Worm (Caenorhabditis elegans): ENCODE measurements around the gene F08D12.15.
A peak's percentile ranks its signal among the peaks of the same experiment; 100 is the strongest.

The F08D12.15 gene

ce11 chrII:2726774-2727173, 39.7 kb upstream of the F08D12.15 start:
- no peak for TF ChIP-seq egl-18 (GFP tag; IDR thresholded peaks at IDR 0.05)

- TF ChIP-seq ceh-79 (tag; optimal IDR thresholded peaks at IDR 0.05) (no peak), F55B11.4 (tag; optimal IDR thresholded peaks at IDR 0.05; ENCODE audit: borderline replicate concordance, insufficient read depth) (no peak), ceh-58 (GFP tag; IDR thresholded peaks at IDR 0.05) (no peak), pbrm-1 (GFP tag; IDR thresholded peaks at IDR 0.05) (no peak), mcd-1 (GFP tag; IDR thresholded peaks at IDR 0.05) (no peak), attf-6 (GFP tag; IDR thresholded peaks at IDR 0.05) (no peak), C17E4.6 (GFP tag; IDR thresholded peaks at IDR 0.05) (no peak), ceh-40 (GFP tag; IDR thresholded peaks at IDR 0.05) (no peak), rcor-1 (GFP tag; IDR thresholded peaks at IDR 0.05) (no peak), sptf-2 (GFP tag; optimal IDR thresholded peaks at IDR 0.05) (no peak), F57C9.4 (tag; optimal IDR thresholded peaks at IDR 0.05) (no peak)
These were observed 35.8 kb upstream of the F08D12.15 start for ce11 chrII:2730647-2731046.

ce11 chrII:2734266-2734665, 32.2 kb upstream of the F08D12.15 start:
- TF ChIP-seq mes-4 (tag; optimal IDR thresholded peaks at IDR 0.05) (no peak), pbrm-1 (GFP tag; IDR thresholded peaks at IDR 0.05) (no peak), chd-7 (tag; optimal IDR thresholded peaks at IDR 0.05) (no peak), hmg-1.2 (GFP tag; IDR thresholded peaks at IDR 0.05) (no peak), cebp-1 (GFP tag; IDR thresholded peaks at IDR 0.05) (no peak), cebp-1 (tag; optimal IDR thresholded peaks at IDR 0.05) (no peak), hlh-26 (GFP tag; conservative IDR thresholded peaks at IDR 0.05) (no peak), egl-18 (GFP tag; IDR thresholded peaks at IDR 0.05) (no peak), nhr-179 (tag; optimal IDR thresholded peaks at IDR 0.05) (no peak), ceh-27 (GFP tag; optimal IDR thresholded peaks at IDR 0.05) (no peak), Y95B8A.8 (GFP tag; IDR thresholded peaks at IDR 0.05) (no peak), C17E4.6 (GFP tag; IDR thresholded peaks at IDR 0.05) (no peak)

- TF ChIP-seq madf-3 (GFP tag; IDR thresholded peaks at IDR 0.05): 0 out of 2 replicates have a peak, but pooled peaks have one; percentile 23
- no peak for TF ChIP-seq cebp-1 (GFP tag; IDR thresholded peaks at IDR 0.05)
- TF ChIP-seq cebp-1 (tag; optimal IDR thresholded peaks at IDR 0.05): peak; percentile 10
- no peak for TF ChIP-seq tbx-9 (tag; optimal IDR thresholded peaks at IDR 0.05; ENCODE audit: borderline replicate concordance)
- 0 out of 2 replicates have a peak, but pooled peaks have one; percentile 12 for TF ChIP-seq cebp-2 (GFP tag; IDR thresholded peaks at IDR 0.05)
- no peak for TF ChIP-seq zim-3 (tag; optimal IDR thresholded peaks at IDR 0.05)
- peak; percentile 39; the same call in 1 of the 2 replicates for TF ChIP-seq zfh-2 (GFP tag; conservative IDR thresholded peaks at IDR 0.05)
- no peak for TF ChIP-seq unc-62 (GFP tag; optimal IDR thresholded peaks at IDR 0.05)
- TF ChIP-seq hmg-1.2 (GFP tag; IDR thresholded peaks at IDR 0.05): peak; percentile 61; the same call in 1 of the 2 replicates
- TF ChIP-seq madf-6 (GFP tag; IDR thresholded peaks at IDR 0.05): no peak; the same call in 1 of the 2 replicates
- TF ChIP-seq ztf-26 (tag; optimal IDR thresholded peaks at IDR 0.05): no peak
- TF ChIP-seq hlh-12 (tag; optimal IDR thresholded peaks at IDR 0.05): no peak
- TF ChIP-seq F10E7.11 (tag; optimal IDR thresholded peaks at IDR 0.05): no peak
- TF ChIP-seq lag-1 (GFP tag; IDR thresholded peaks at IDR 0.05): no peak
- no peak for TF ChIP-seq lir-1 (GFP tag; conservative IDR thresholded peaks at IDR 0.05)
- no peak for TF ChIP-seq ztf-6 (GFP tag; IDR thresholded peaks at IDR 0.05)
- TF ChIP-seq F57A8.1 (GFP tag; optimal IDR thresholded peaks at IDR 0.05): no peak
These were observed 31.7 kb upstream of the F08D12.15 start for ce11 chrII:2734735-2735134.

Data from whole organism, young adult.